2 worm cellular contexts compared by ENCODE assay signal in the genomic region with DNA sequence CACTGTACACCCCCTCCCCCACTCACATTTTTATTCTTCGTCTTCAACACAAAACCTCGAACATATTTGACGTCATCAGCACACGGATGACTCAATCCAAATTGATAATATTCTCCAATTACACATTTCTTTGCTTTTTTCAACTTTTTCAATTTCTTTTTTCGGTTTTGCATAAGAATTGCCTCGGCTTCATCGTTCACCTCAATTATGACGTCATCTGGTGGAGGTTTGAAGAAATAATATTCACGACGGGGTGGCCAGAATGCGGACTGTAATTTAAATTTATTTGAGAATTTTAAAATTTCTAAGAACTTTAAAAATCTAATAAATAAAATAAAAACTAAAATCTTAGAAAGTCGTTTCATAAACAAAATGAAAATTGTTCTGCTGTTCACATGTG.
TF ChIP-seq lines count a peak whose summit lies in the region.

No protein-coding gene starts in this region.

TF ChIP-seq in whole organism, L4 larva, 104 proteins besides CTCF, POLR2A, EP300 and RAD21:
- TF ChIP-seq aha-1 (tag; lab: Kevin White, UChicago) (peak; percentile 5), fkh-10 (GFP tag; optimal IDR thresholded peaks at IDR 0.05; lab: Kevin White, UChicago) (no peak)

TF ChIP-seq in whole organism, mixed stage, embryonic, 35 proteins besides CTCF, POLR2A, EP300 and RAD21:
- no peak for TF ChIP-seq mep-1 (tag; optimal IDR thresholded peaks at IDR 0.05; lab: Kevin White, UChicago)
- TF ChIP-seq zip-8 (tag; optimal IDR thresholded peaks at IDR 0.05; lab: Kevin White, UChicago) = peak; percentile 91
